Worm (Caenorhabditis elegans): ENCODE measurements around the gene F25E5.8.

Gene F25E5.8

ce11 chrV:7432441-7433146 lies 3.1 kb upstream of the F25E5.8 start (continued):
- TF ChIP-seq elt-2 (tag; optimal IDR thresholded peaks at IDR 0.05) = peak; percentile 5

- TF ChIP-seq nhr-28 (tag; optimal IDR thresholded peaks at IDR 0.05) (no peak), hlh-4 (tag; optimal IDR thresholded peaks at IDR 0.05) (no peak), alr-1 (tag; optimal IDR thresholded peaks at IDR 0.05; ENCODE audit: borderline replicate concordance) (no peak), nhr-19 (GFP tag; conservative IDR thresholded peaks at IDR 0.05) (peak; percentile 98), ztf-11 (tag; optimal IDR thresholded peaks at IDR 0.05) (no peak), ama-1 (optimal IDR thresholded peaks at IDR 0.05) (no peak), isw-1 (GFP tag; IDR thresholded peaks at IDR 0.05) (no peak), nhr-90 (tag; optimal IDR thresholded peaks at IDR 0.05; ENCODE audit: poor library complexity) (peak; percentile 29), swsn-7 (tag; optimal IDR thresholded peaks at IDR 0.05) (peak; percentile 63), sup-37 (GFP tag; optimal IDR thresholded peaks at IDR 0.05) (peak; percentile 31), unc-30 (tag; optimal IDR thresholded peaks at IDR 0.05) (no peak), irx-1 (tag; optimal IDR thresholded peaks at IDR 0.05) (no peak), mdl-1 (tag; optimal IDR thresholded peaks at IDR 0.05) (peak in 1 of 2 experiments; percentile 89), pag-3 (tag; optimal IDR thresholded peaks at IDR 0.05; ENCODE audit: borderline replicate concordance, insufficient read depth) (no peak), unc-62 (GFP tag; optimal IDR thresholded peaks at IDR 0.05) (no peak), aha-1 (tag; optimal IDR thresholded peaks at IDR 0.05) (no peak), aly-2 (tag; optimal IDR thresholded peaks at IDR 0.05) (no peak), mab-9 (GFP tag; IDR thresholded peaks at IDR 0.05) (no peak), dsc-1 (tag; optimal IDR thresholded peaks at IDR 0.05) (peak; percentile 47), nhr-85 (tag) (no peak), grh-1 (GFP tag; IDR thresholded peaks at IDR 0.05) (no peak), nhr-71 (tag; optimal IDR thresholded peaks at IDR 0.05) (peak; percentile 92), nhr-11 (tag; optimal IDR thresholded peaks at IDR 0.05) (no peak), ceh-88 (GFP tag; IDR thresholded peaks at IDR 0.05) (no peak), sox-4 (tag; optimal IDR thresholded peaks at IDR 0.05) (no peak), C16A3.4 (tag; optimal IDR thresholded peaks at IDR 0.05) (peak; percentile 13), Y116A8C.19 (tag; optimal IDR thresholded peaks at IDR 0.05; ENCODE audit: borderline replicate concordance) (no peak), ets-5 (GFP tag; IDR thresholded peaks at IDR 0.05) (no peak), tbx-2 (tag; optimal IDR thresholded peaks at IDR 0.05) (peak; percentile 69), C04F5.9 (tag; optimal IDR thresholded peaks at IDR 0.05) (no peak), fos-1 (tag; optimal IDR thresholded peaks at IDR 0.05) (no peak), xbp-1 (tag; optimal IDR thresholded peaks at IDR 0.05) (peak; percentile 32), skn-1 (tag; optimal IDR thresholded peaks at IDR 0.05) (peak; percentile 39), nhr-47 (tag; optimal IDR thresholded peaks at IDR 0.05) (peak; percentile 55), pax-3 (tag; optimal IDR thresholded peaks at IDR 0.05) (peak; percentile 29), nhr-77 (tag; optimal IDR thresholded peaks at IDR 0.05) (no peak), lin-14 (GFP tag; optimal IDR thresholded peaks at IDR 0.05) (peak; percentile 88), unc-98 (GFP tag; IDR thresholded peaks at IDR 0.05) (no peak), nhr-20 (tag; optimal IDR thresholded peaks at IDR 0.05) (peak; percentile 78), nhr-84 (tag; optimal IDR thresholded peaks at IDR 0.05) (no peak), lin-39 (tag; optimal IDR thresholded peaks at IDR 0.05) (peak; percentile 1), efl-3 (GFP tag; optimal IDR thresholded peaks at IDR 0.05) (no peak), lir-3 (tag; optimal IDR thresholded peaks at IDR 0.05; ENCODE audit: poor library complexity) (peak; percentile 34), dpl-1 (GFP tag; optimal IDR thresholded peaks at IDR 0.05) (peak in 2 of 3 experiments; percentile 37 to 45), F16B12.6 (tag; optimal IDR thresholded peaks at IDR 0.05) (no peak), ztf-4 (tag; optimal IDR thresholded peaks at IDR 0.05) (no peak), ceh-90 (tag; optimal IDR thresholded peaks at IDR 0.05) (no peak), pqm-1 (tag; optimal IDR thresholded peaks at IDR 0.05) (no peak), ceh-82 (tag; optimal IDR thresholded peaks at IDR 0.05) (peak; percentile 25 to 32 (median 28))
Observed at ce11 chrV:7434805-7435363, 846 bp upstream of the F25E5.8 start.
